Fruit fly (Drosophila melanogaster): ENCODE measurements around the gene CG32181.
A peak's percentile ranks its signal among the peaks of the same experiment; 100 is the strongest.

The CG32181 gene

dm6 chr3L:17759072-17759747 lies at the start of gene CG32181:
Gene CG32181 (plus strand): TSS chr3L:17759697.
- no peak for TF ChIP-seq twi (tag; optimal IDR thresholded peaks at IDR 0.05)
- no peak for TF ChIP-seq salm (tag; optimal IDR thresholded peaks at IDR 0.05)
- TF ChIP-seq gfzf (GFP tag; optimal IDR thresholded peaks at IDR 0.05) = no peak
- TF ChIP-seq h (optimal IDR thresholded peaks at IDR 0.05) = no peak
- peak; percentile 73 for TF ChIP-seq Ets65A (GFP tag)
- TF ChIP-seq CG3065 (GFP tag; optimal IDR thresholded peaks at IDR 0.05) = peak; percentile 53
- TF ChIP-seq sens (GFP tag) = peak; percentile 19
- peak; percentile 91 for TF ChIP-seq CG13775 (GFP tag; optimal IDR thresholded peaks at IDR 0.05)

- TF ChIP-seq CG31388 (GFP tag; optimal IDR thresholded peaks at IDR 0.05) = no peak
Observed at dm6 chr3L:17719754-17720153, 39.7 kb upstream of the CG32181 start, which contains the start of gene CheB74a. Gene CheB74a (minus strand): TSS chr3L:17719854.

- TF ChIP-seq btn (GFP tag; optimal IDR thresholded peaks at IDR 0.05) (no peak), Gug (GFP tag; IDR thresholded peaks at IDR 0.05) (no peak)
Observed at dm6 chr3L:17729278-17729677, 30.2 kb upstream of the CG32181 start, which contains the start of gene CG6052. Gene CG6052 (minus strand): TSS chr3L:17729378.

- TF ChIP-seq Dbx (GFP tag; IDR thresholded peaks at IDR 0.05) = no peak
- TF ChIP-seq klu (GFP tag; IDR thresholded peaks at IDR 0.05) = peak; percentile 33; the same call in 1 of the 2 replicates
- no peak for TF ChIP-seq Ssrp (tag; optimal IDR thresholded peaks at IDR 0.05)
- TF ChIP-seq HLH54F (GFP tag; optimal IDR thresholded peaks at IDR 0.05) = no peak
- no peak for TF ChIP-seq sim (GFP tag; IDR thresholded peaks at IDR 0.05)
- no peak for TF ChIP-seq CG4404 (GFP tag; IDR thresholded peaks at IDR 0.05)
- no peak for TF ChIP-seq CG1233 (GFP tag; optimal IDR thresholded peaks at IDR 0.05)
- TF ChIP-seq CTCF (GFP tag; optimal IDR thresholded peaks at IDR 0.05) = peak; percentile 43
- TF ChIP-seq stwl (tag; optimal IDR thresholded peaks at IDR 0.05) = peak; percentile 13
- TF ChIP-seq Med (GFP tag) = peak; percentile 54
- 0 out of 3 replicates have a peak, but pooled peaks have one; percentile 24 for TF ChIP-seq ken (GFP tag; IDR thresholded peaks at IDR 0.05)
- TF ChIP-seq sr (GFP tag; IDR thresholded peaks at IDR 0.05) = peak; percentile 69; the same call in 2 of the 3 replicates
- TF ChIP-seq hb (GFP tag; IDR thresholded peaks at IDR 0.05; ENCODE audit: partially characterized antibody) = no peak
- TF ChIP-seq tx (GFP tag; optimal IDR thresholded peaks at IDR 0.05) = no peak
- TF ChIP-seq CG6654 (GFP tag; optimal IDR thresholded peaks at IDR 0.05) = no peak
- 0 out of 4 replicates have a peak, but pooled peaks have one; percentile 15 for TF ChIP-seq chinmo (GFP tag; IDR thresholded peaks at IDR 0.05; ENCODE audit: partially characterized antibody)
- no peak for TF ChIP-seq wor (GFP tag; IDR thresholded peaks at IDR 0.05)
- TF ChIP-seq HmgZ (tag; optimal IDR thresholded peaks at IDR 0.05) = peak; percentile 31
- 0 out of 3 replicates have a peak, but pooled peaks have one; percentile 49 for TF ChIP-seq CG2199 (GFP tag; IDR thresholded peaks at IDR 0.05)
- no peak for TF ChIP-seq CG6254 (GFP tag; optimal IDR thresholded peaks at IDR 0.05)
- TF ChIP-seq ci (GFP tag; IDR thresholded peaks at IDR 0.05) = 0 out of 3 replicates have a peak, but pooled peaks have one; percentile 9
- TF ChIP-seq fd64A (GFP tag; optimal IDR thresholded peaks at IDR 0.05) = no peak
- TF ChIP-seq peb (GFP tag; IDR thresholded peaks at IDR 0.05) = no peak
- no peak for TF ChIP-seq tgo (GFP tag; IDR thresholded peaks at IDR 0.05)
- TF ChIP-seq B-H1 (GFP tag; IDR thresholded peaks at IDR 0.05) = no peak
- no peak for TF ChIP-seq CG9932 (GFP tag; IDR thresholded peaks at IDR 0.05)
- TF ChIP-seq ham (GFP tag; IDR thresholded peaks at IDR 0.05) = 0 out of 2 replicates have a peak, but pooled peaks have one; percentile 34
- TF ChIP-seq Adf1 (GFP tag; IDR thresholded peaks at IDR 0.05) = no peak
- no peak for TF ChIP-seq ac (GFP tag; optimal IDR thresholded peaks at IDR 0.05)
- TF ChIP-seq corto (GFP tag; optimal IDR thresholded peaks at IDR 0.05) = no peak
- TF ChIP-seq CG8290 (GFP tag; optimal IDR thresholded peaks at IDR 0.05) = peak; percentile 44
- peak; percentile 38 to 78 for TF ChIP-seq CG8290 (tag; optimal IDR thresholded peaks at IDR 0.05)
Observed at dm6 chr3L:17739627-17740026, 19.9 kb upstream of the CG32181 start.
